Worm (Caenorhabditis elegans) whole organism, mixed stage, embryonic: Measurements from ENCODE around the gene T23F6.3.

Experiments
- elt-3 ChIP-seq: fragments of 150-350 bp; optimal IDR thresholded peaks from 2 replicates; lab custom pipeline; 2014; ENCODE audit warnings: missing biosample characterization, missing genetic modification characterization
- lin-13 ChIP-seq: fragments of 150-350 bp; optimal IDR thresholded peaks from 2 replicates; lab custom pipeline; 2014; ENCODE audit warnings: missing biosample characterization, missing genetic modification characterization
- mep-1 ChIP-seq: fragments of 150-350 bp; optimal IDR thresholded peaks from 2 replicates; lab custom pipeline; 2017; ENCODE audit warnings: missing biosample characterization, missing genetic modification reagents, missing genetic modification characterization, inconsistent platforms
- nhr-237 ChIP-seq: fragments of 150-350 bp; optimal IDR thresholded peaks from 2 replicates; lab custom pipeline; 2014; ENCODE audit warnings: missing biosample characterization, missing genetic modification characterization
- nhr-76 ChIP-seq: sonication (generic microtip); optimal IDR thresholded peaks from 2 replicates; lab custom pipeline; 2017; ENCODE audit warnings: missing biosample characterization, missing genetic modification characterization

- TF ChIP-seq nhr-76 (tag; lab: Kevin White, UChicago) (no peak), mep-1 (no peak), lin-13 (no peak), nhr-237 (tag; lab: Kevin White, UChicago) (no peak), elt-3 (tag; lab: Kevin White, UChicago) (no peak)
These were observed 1.4 kb upstream of the T23F6.3 start for ce11 chrIV:12725925-12726324.
